Worm (Caenorhabditis elegans) whole organism, L3 larva: ENCODE measurements around the gene C28H8.8.
A peak's percentile ranks its signal among the peaks of the same experiment; 100 is the strongest.

Source experiments
- aly-2 ChIP-seq: fragments of 150-350 bp; optimal IDR thresholded peaks from 2 replicates; lab custom pipeline; 2014; ENCODE audit warnings: missing biosample characterization, missing genetic modification characterization
- egl-27 ChIP-seq: sonication (generic microtip); optimal IDR thresholded peaks from 4 replicates; lab custom pipeline; 2017; ENCODE audit warnings: missing biosample characterization, missing genetic modification reagents, missing genetic modification characterization
- elt-3 ChIP-seq, 3 experiments: fragments of 150-350 bp in 1 of 3; sonication (generic microtip) in 2 of 3; optimal IDR thresholded peaks; 2 replicates in 2 of 3; 4 replicates in 1 of 3; lab custom pipeline; 2014 to 2017; ENCODE audit warnings: missing biosample characterization in 3 of 3, missing genetic modification characterization in 3 of 3
- fkh-2 ChIP-seq: fragments of 150-350 bp; optimal IDR thresholded peaks from 2 replicates; lab custom pipeline; 2014; ENCODE audit warnings: missing biosample characterization, missing genetic modification reagents, missing genetic modification characterization
- fos-1 ChIP-seq: fragments of 150-350 bp; optimal IDR thresholded peaks from 2 replicates; lab custom pipeline; 2014; ENCODE audit warnings: missing biosample characterization, missing genetic modification characterization
- lin-15B ChIP-seq: fragments of 150-350 bp; optimal IDR thresholded peaks from 2 replicates; lab custom pipeline; 2014; ENCODE audit warnings: missing biosample characterization, missing genetic modification characterization
- nhr-11 ChIP-seq: fragments of 150-350 bp; optimal IDR thresholded peaks from 2 replicates; lab custom pipeline; 2014; ENCODE audit warnings: missing biosample characterization, missing genetic modification characterization
- nhr-12 ChIP-seq: fragments of 150-350 bp; optimal IDR thresholded peaks from 2 replicates; lab custom pipeline; 2014; ENCODE audit warnings: missing biosample characterization, missing genetic modification characterization
- pqm-1 ChIP-seq: fragments of 150-350 bp; optimal IDR thresholded peaks from 2 replicates; lab custom pipeline; 2017; ENCODE audit warnings: missing biosample characterization, missing genetic modification characterization, inconsistent platforms
- snpc-4 ChIP-seq: fragments of 150-350 bp; optimal IDR thresholded peaks from 2 replicates; lab custom pipeline; 2014; ENCODE audit warnings: missing biosample characterization, missing genetic modification characterization
- unc-39 ChIP-seq: sonication (generic microtip); optimal IDR thresholded peaks from 4 replicates; lab custom pipeline; 2017; ENCODE audit warnings: missing biosample characterization, missing genetic modification characterization
- unc-62 ChIP-seq: fragments of 150-350 bp; sonication (generic microtip); optimal IDR thresholded peaks from 4 replicates; lab custom pipeline; 2014; ENCODE audit warnings: missing biosample characterization, missing genetic modification reagents, missing genetic modification characterization
- zag-1 ChIP-seq: fragments of 150-350 bp; optimal IDR thresholded peaks from 2 replicates; lab custom pipeline; 2014; ENCODE audit warnings: missing biosample characterization, missing genetic modification characterization
- ztf-11 ChIP-seq: fragments of 150-350 bp; optimal IDR thresholded peaks from 2 replicates; lab custom pipeline; 2014; ENCODE audit warnings: missing biosample characterization, missing genetic modification characterization

DNA sequence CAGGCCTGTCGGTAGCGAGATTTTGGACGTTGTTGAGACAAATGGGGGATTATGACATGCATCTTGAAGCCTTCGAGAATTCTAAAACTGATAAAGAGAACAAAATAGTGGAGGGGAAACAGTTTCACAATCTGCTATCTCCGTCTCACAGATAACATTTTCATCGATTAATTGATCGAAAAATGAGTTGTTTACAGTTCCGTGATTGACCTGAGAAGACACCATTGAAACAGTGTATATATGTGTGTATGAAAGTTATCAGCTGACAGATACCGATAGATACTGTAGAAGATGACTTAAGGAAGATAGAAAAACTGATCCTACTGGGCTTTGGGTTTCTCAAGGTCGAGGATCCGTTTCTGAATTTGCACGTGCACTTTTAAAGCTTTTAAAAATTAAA, 49.4 kb downstream of the C28H8.8 start:
- no peak for TF ChIP-seq egl-27 (tag; lab: Kevin White, UChicago)
- no peak for TF ChIP-seq nhr-11 (tag; lab: Kevin White, UChicago)
- TF ChIP-seq fkh-2 (tag; lab: Kevin White, UChicago): no peak
- no peak for TF ChIP-seq lin-15B (tag; lab: Kevin White, UChicago)
- TF ChIP-seq unc-39 (tag; lab: Kevin White, UChicago): no peak
- TF ChIP-seq nhr-12 (tag; lab: Kevin White, UChicago): no peak
- TF ChIP-seq snpc-4: no peak
- no peak for TF ChIP-seq zag-1 (tag; lab: Kevin White, UChicago)
- TF ChIP-seq fos-1: no peak
- no peak for TF ChIP-seq ztf-11
- TF ChIP-seq elt-3 (tag; optimal IDR thresholded peaks at IDR 0.05; lab: Kevin White, UChicago): peak in 1 of 3 experiments; percentile 10
- TF ChIP-seq unc-62: no peak
- no peak for TF ChIP-seq aly-2 (tag; lab: Kevin White, UChicago)
- TF ChIP-seq pqm-1 (tag; lab: Kevin White, UChicago): peak; percentile 83
